Fruit fly (Drosophila melanogaster): Measurements from ENCODE around the gene Ssl1.

Ssl1 gene

DNA sequence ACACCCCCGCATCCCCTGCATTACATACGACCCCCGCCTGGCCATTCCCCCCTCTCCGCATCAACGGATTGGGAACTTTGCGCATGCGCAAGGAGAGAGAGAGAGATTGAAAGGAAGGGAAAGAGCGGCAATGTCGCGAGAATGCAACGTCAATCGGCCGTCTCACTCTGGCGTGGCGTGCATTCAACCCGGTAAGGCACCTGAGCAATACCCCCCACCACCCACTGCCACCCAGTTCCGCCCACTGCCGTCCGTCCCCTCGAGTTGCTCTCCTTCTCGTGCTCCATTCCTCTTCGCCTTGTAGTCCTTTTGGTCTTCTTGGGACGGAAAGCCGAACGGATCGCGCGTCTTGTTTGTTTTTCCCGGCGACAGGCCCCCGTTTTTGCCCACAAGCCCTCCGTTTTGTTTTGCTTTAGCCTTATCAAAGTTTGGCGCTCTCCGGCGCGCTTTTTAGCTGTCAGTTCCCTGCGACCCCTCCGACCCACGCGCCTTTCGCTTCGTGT is 39.1 kb upstream of the Ssl1 start (continued):
- TF ChIP-seq Oaz (GFP tag; IDR thresholded peaks at IDR 0.05) (no peak), CG32532 (GFP tag; IDR thresholded peaks at IDR 0.05) (0 out of 2 replicates have a peak, but pooled peaks have one; percentile 4), Dip2 (GFP tag; IDR thresholded peaks at IDR 0.05) (no peak), lbe (GFP tag; optimal IDR thresholded peaks at IDR 0.05) (peak; percentile 45)

- TF ChIP-seq Opbp (GFP tag; IDR thresholded peaks at IDR 0.05; ENCODE audit: partially characterized antibody) (peak; percentile 87), hkb (optimal IDR thresholded peaks at IDR 0.05) (peak; percentile 23), hkb (GFP tag; IDR thresholded peaks at IDR 0.05) (no peak), CG16813 (GFP tag; IDR thresholded peaks at IDR 0.05; ENCODE audit: partially characterized antibody) (peak; percentile 88), fu2 (GFP tag; optimal IDR thresholded peaks at IDR 0.05) (no peak), vnd (GFP tag; IDR thresholded peaks at IDR 0.05; ENCODE audit: partially characterized antibody) (peak; percentile 64; the same call in 2 of the 3 replicates), mld (GFP tag; IDR thresholded peaks at IDR 0.05; ENCODE audit: partially characterized antibody) (peak; percentile 82), amos (GFP tag; IDR thresholded peaks at IDR 0.05; ENCODE audit: partially characterized antibody) (peak; percentile 83), Atf3 (GFP tag; optimal IDR thresholded peaks at IDR 0.05) (no peak), tgo (GFP tag; IDR thresholded peaks at IDR 0.05) (no peak), grau (tag; optimal IDR thresholded peaks at IDR 0.05) (no peak), Scr (GFP tag; IDR thresholded peaks at IDR 0.05; ENCODE audit: partially characterized antibody) (peak; percentile 67), gcm2 (GFP tag; optimal IDR thresholded peaks at IDR 0.05) (no peak), CG6791 (GFP tag; IDR thresholded peaks at IDR 0.05; ENCODE audit: partially characterized antibody) (peak; percentile 93), CG6254 (GFP tag; optimal IDR thresholded peaks at IDR 0.05) (peak; percentile 39), knrl (GFP tag; IDR thresholded peaks at IDR 0.05; ENCODE audit: partially characterized antibody) (peak; percentile 62; the same call in 2 of the 3 replicates), CG8359 (GFP tag; optimal IDR thresholded peaks at IDR 0.05; ENCODE audit: borderline replicate concordance) (no peak), HLH4C (GFP tag; IDR thresholded peaks at IDR 0.05; ENCODE audit: partially characterized antibody) (peak; percentile 74), Atf-2 (GFP tag; optimal IDR thresholded peaks at IDR 0.05) (no peak), CG34224 (GFP tag; IDR thresholded peaks at IDR 0.05; ENCODE audit: partially characterized antibody) (peak; percentile 70), tna (GFP tag; IDR thresholded peaks at IDR 0.05; ENCODE audit: partially characterized antibody) (peak; percentile 69), CG14860 (GFP tag; IDR thresholded peaks at IDR 0.05; ENCODE audit: partially characterized antibody) (peak; percentile 77), Dll (GFP tag; IDR thresholded peaks at IDR 0.05; ENCODE audit: partially characterized antibody) (0 out of 4 replicates have a peak, but pooled peaks have one; percentile 36), Bgb (GFP tag; IDR thresholded peaks at IDR 0.05; ENCODE audit: partially characterized antibody) (peak; percentile 80), pros (GFP tag; optimal IDR thresholded peaks at IDR 0.05) (no peak), ato (GFP tag; IDR thresholded peaks at IDR 0.05; ENCODE audit: partially characterized antibody) (peak; percentile 56; the same call in 1 of the 2 replicates), pum (GFP tag; optimal IDR thresholded peaks at IDR 0.05) (no peak), CG42726 (GFP tag; IDR thresholded peaks at IDR 0.05; ENCODE audit: partially characterized antibody) (peak; percentile 78; the same call in 1 of the 2 replicates), unc-4 (GFP tag; IDR thresholded peaks at IDR 0.05; ENCODE audit: partially characterized antibody) (peak; percentile 13; the same call in 1 of the 2 replicates), danr (GFP tag; IDR thresholded peaks at IDR 0.05) (0 out of 2 replicates have a peak, but pooled peaks have one; percentile 17), Bdp1 (GFP tag; optimal IDR thresholded peaks at IDR 0.05) (peak; percentile 98), zfh1 (GFP tag; IDR thresholded peaks at IDR 0.05) (no peak), ci (GFP tag; IDR thresholded peaks at IDR 0.05) (0 out of 3 replicates have a peak, but pooled peaks have one; percentile 10), ap (GFP tag; IDR thresholded peaks at IDR 0.05) (no peak), CG7963 (GFP tag; IDR thresholded peaks at IDR 0.05; ENCODE audit: partially characterized antibody) (peak; percentile 75), bbx (GFP tag; IDR thresholded peaks at IDR 0.05; ENCODE audit: partially characterized antibody) (peak; percentile 77), Med (GFP tag) (peak; percentile 21), Spps (tag; optimal IDR thresholded peaks at IDR 0.05) (no peak), hb (GFP tag; IDR thresholded peaks at IDR 0.05; ENCODE audit: partially characterized antibody) (peak; percentile 77; the same call in 2 of the 3 replicates), nerfin-2 (GFP tag; IDR thresholded peaks at IDR 0.05; ENCODE audit: partially characterized antibody) (peak; percentile 82)
Measured at dm6 chr3L:22843094-22843493, 35.8 kb upstream of the Ssl1 start.
